Worm (Caenorhabditis elegans): ENCODE measurements around the gene F20D6.5.

ce11 chrV:8163199-8163598 lies 1.4 kb downstream of the F20D6.5 start:
- TF ChIP-seq nhr-237 (tag; optimal IDR thresholded peaks at IDR 0.05) = no peak
- TF ChIP-seq nhr-77 (tag; optimal IDR thresholded peaks at IDR 0.05) = no peak
- no peak for TF ChIP-seq ztf-11 (tag; optimal IDR thresholded peaks at IDR 0.05)
- no peak for TF ChIP-seq lin-13 (GFP tag; optimal IDR thresholded peaks at IDR 0.05)
- TF ChIP-seq irx-1 (tag; optimal IDR thresholded peaks at IDR 0.05) = no peak
- no peak for TF ChIP-seq nhr-90 (tag; optimal IDR thresholded peaks at IDR 0.05; ENCODE audit: poor library complexity)
- no peak for TF ChIP-seq egl-27 (tag; optimal IDR thresholded peaks at IDR 0.05)
- no peak for TF ChIP-seq elt-3 (tag; optimal IDR thresholded peaks at IDR 0.05)
- TF ChIP-seq ama-1 (optimal IDR thresholded peaks at IDR 0.05) = no peak
- TF ChIP-seq fkh-4 (tag; optimal IDR thresholded peaks at IDR 0.05; ENCODE audit: borderline replicate concordance) = no peak
- no peak for TF ChIP-seq lin-39 (tag; optimal IDR thresholded peaks at IDR 0.05)
- no peak for TF ChIP-seq pax-3 (tag; optimal IDR thresholded peaks at IDR 0.05)
- no peak for TF ChIP-seq ceh-90 (tag; optimal IDR thresholded peaks at IDR 0.05)

Data from whole organism, L1 larva.